Fruit fly (Drosophila melanogaster) whole organism, prepupa: Measurements from ENCODE around the gene Ufsp2.

Experiments used
- Blimp-1 ChIP-seq: fragments of 200-800 bp; sonication (Bioruptor generic); optimal IDR thresholded peaks from 3 replicates; lab custom pipeline; 2017; ENCODE audit warnings: missing biosample characterization, missing genetic modification characterization, mild to moderate bottlenecking, moderate library complexity, missing genetic modification reagents
- CG10631 ChIP-seq: fragments of 200-800 bp; sonication (Bioruptor generic); optimal IDR thresholded peaks from 2 replicates; lab custom pipeline; 2016; ENCODE audit warnings: missing biosample characterization, missing genetic modification characterization
- CG10669 ChIP-seq: fragments of 200-800 bp; sonication (Bioruptor generic); optimal IDR thresholded peaks from 3 replicates; lab custom pipeline; 2018; ENCODE audit warnings: missing biosample characterization, mild to moderate bottlenecking, missing genetic modification characterization, moderate library complexity
- CG11294 ChIP-seq: fragments of 200-800 bp; sonication (Bioruptor generic); IDR thresholded peaks from 2 replicates; pipeline ENCODE4 v1.3.6; 2022; ENCODE audit warnings: missing biosample characterization, missing genetic modification characterization
- CG11762 ChIP-seq: fragments of 200-800 bp; sonication (Bioruptor generic); optimal IDR thresholded peaks from 3 replicates; lab custom pipeline; 2016; ENCODE audit warnings: missing biosample characterization, missing genetic modification characterization; ENCODE audit not compliant: insufficient read depth
- CG11902 ChIP-seq: fragments of 200-800 bp; sonication (Bioruptor generic); optimal IDR thresholded peaks from 3 replicates; lab custom pipeline; 2016; ENCODE audit warnings: missing biosample characterization, missing genetic modification characterization
- CG3032 ChIP-seq: fragments of 200-800 bp; optimal IDR thresholded peaks from 2 replicates; lab custom pipeline; 2019; ENCODE audit warnings: missing biosample characterization, mild to moderate bottlenecking, missing genetic modification characterization, moderate library complexity
- CG31627 ChIP-seq: fragments of 200-800 bp; sonication (Bioruptor generic); optimal IDR thresholded peaks from 3 replicates; lab custom pipeline; 2016; ENCODE audit warnings: missing biosample characterization, missing genetic modification characterization
- CG32006 ChIP-seq: fragments of 200-800 bp; sonication (Bioruptor generic); optimal IDR thresholded peaks from 3 replicates; lab custom pipeline; 2017; ENCODE audit warnings: missing biosample characterization, mild to moderate bottlenecking, missing genetic modification characterization
- CG34406 ChIP-seq: fragments of 200-800 bp; sonication (Bioruptor generic); optimal IDR thresholded peaks from 3 replicates; lab custom pipeline; 2016; ENCODE audit warnings: missing biosample characterization, missing genetic modification characterization
- CG3919 ChIP-seq: fragments of 200-800 bp; sonication (Bioruptor generic); optimal IDR thresholded peaks from 3 replicates; lab custom pipeline; 2016; ENCODE audit warnings: missing biosample characterization, missing genetic modification characterization
- CG4318 ChIP-seq: fragments of 200-800 bp; sonication (Bioruptor generic); optimal IDR thresholded peaks from 3 replicates; lab custom pipeline; 2017; ENCODE audit warnings: missing biosample characterization, mild to moderate bottlenecking, missing genetic modification characterization
- CG6276 ChIP-seq: fragments of 200-800 bp; sonication (Bioruptor generic); optimal IDR thresholded peaks from 2 replicates; lab custom pipeline; 2017; ENCODE audit warnings: missing biosample characterization, mild to moderate bottlenecking, missing genetic modification characterization
- CG6792 ChIP-seq: fragments of 200-800 bp; sonication (Bioruptor generic); optimal IDR thresholded peaks from 3 replicates; lab custom pipeline; 2016; ENCODE audit warnings: missing biosample characterization, missing genetic modification characterization
- CG6808 ChIP-seq: fragments of 200-800 bp; sonication (Bioruptor generic); optimal IDR thresholded peaks from 3 replicates; lab custom pipeline; 2017; ENCODE audit warnings: missing biosample characterization, missing genetic modification characterization, mild to moderate bottlenecking, moderate library complexity, missing genetic modification reagents
- CG7368 ChIP-seq: fragments of 200-800 bp; sonication (Bioruptor generic); optimal IDR thresholded peaks from 3 replicates; lab custom pipeline; 2016; ENCODE audit warnings: missing biosample characterization, missing genetic modification characterization
- CG8632 ChIP-seq: fragments of 200-800 bp; sonication (Bioruptor generic); optimal IDR thresholded peaks from 3 replicates; lab custom pipeline; 2016; ENCODE audit warnings: missing biosample characterization, missing genetic modification characterization
- CG9139 ChIP-seq: fragments of 200-800 bp; sonication (Bioruptor generic); optimal IDR thresholded peaks from 3 replicates; lab custom pipeline; 2017; ENCODE audit warnings: missing biosample characterization, mild to moderate bottlenecking, missing genetic modification characterization
- Eip78C ChIP-seq: fragments of 200-800 bp; sonication (Bioruptor generic); peaks from one replicate; lab custom pipeline; 2016; ENCODE audit warnings: missing biosample characterization, missing genetic modification characterization
- Eip93F ChIP-seq: fragments of 200-800 bp; sonication (Bioruptor generic); optimal IDR thresholded peaks from 2 replicates; lab custom pipeline; 2016; ENCODE audit warnings: missing biosample characterization, mild to moderate bottlenecking, missing genetic modification characterization
- Ets21C ChIP-seq: fragments of 200-800 bp; sonication (Bioruptor generic); optimal IDR thresholded peaks from 3 replicates; lab custom pipeline; 2016; ENCODE audit warnings: missing biosample characterization, missing genetic modification characterization
- Gug ChIP-seq: fragments of 200-800 bp; sonication (Bioruptor generic); IDR thresholded peaks from 2 replicates; pipeline ENCODE4 v1.3.6; 2022; ENCODE audit warnings: missing biosample characterization, missing genetic modification characterization
- Hr38 ChIP-seq: sonication (Bioruptor generic); optimal IDR thresholded peaks from 2 replicates; lab custom pipeline; 2016; ENCODE audit warnings: missing biosample characterization, missing genetic modification characterization
- Hr4 ChIP-seq: fragments of 200-800 bp; sonication (Bioruptor generic); optimal IDR thresholded peaks from 3 replicates; lab custom pipeline; 2016; ENCODE audit warnings: missing biosample characterization, missing genetic modification characterization
- Lpt ChIP-seq: fragments of 200-800 bp; sonication (Bioruptor generic); optimal IDR thresholded peaks from 3 replicates; lab custom pipeline; 2016; ENCODE audit warnings: missing biosample characterization, missing genetic modification characterization
- Met ChIP-seq: fragments of 200-800 bp; sonication (Bioruptor generic); optimal IDR thresholded peaks from 3 replicates; lab custom pipeline; 2016; ENCODE audit warnings: missing biosample characterization, missing genetic modification characterization
- OdsH ChIP-seq: fragments of 200-800 bp; sonication (Bioruptor generic); optimal IDR thresholded peaks from 3 replicates; lab custom pipeline; 2016; ENCODE audit warnings: missing biosample characterization, missing genetic modification characterization
- Sox102F ChIP-seq: fragments of 200-800 bp; sonication (Bioruptor generic); optimal IDR thresholded peaks from 2 replicates; lab custom pipeline; 2016; ENCODE audit warnings: missing biosample characterization, mild to moderate bottlenecking, missing genetic modification characterization
- Sox14 ChIP-seq: fragments of 200-800 bp; sonication (Bioruptor generic); optimal IDR thresholded peaks from 3 replicates; lab custom pipeline; 2016; ENCODE audit warnings: missing biosample characterization, missing genetic modification characterization
- acj6 ChIP-seq: fragments of 200-800 bp; sonication (Bioruptor generic); optimal IDR thresholded peaks from 3 replicates; lab custom pipeline; 2016; ENCODE audit warnings: missing biosample characterization, missing genetic modification characterization
- cyc ChIP-seq: fragments of 200-800 bp; sonication (Bioruptor generic); optimal IDR thresholded peaks from 3 replicates; lab custom pipeline; 2016; ENCODE audit warnings: missing biosample characterization, missing genetic modification characterization
- dsx ChIP-seq: fragments of 200-800 bp; optimal IDR thresholded peaks from 3 replicates; lab custom pipeline; 2019; ENCODE audit warnings: missing biosample characterization, mild to moderate bottlenecking, missing genetic modification characterization, moderate library complexity; ENCODE audit not compliant: poor library complexity, severe bottlenecking
- eg ChIP-seq: fragments of 200-800 bp; sonication (Bioruptor generic); IDR thresholded peaks from 3 replicates; pipeline ENCODE4 v1.3.6; 2022; ENCODE audit warnings: missing biosample characterization, missing genetic modification characterization
- esn ChIP-seq: fragments of 200-800 bp; sonication (Bioruptor generic); optimal IDR thresholded peaks from 2 replicates; lab custom pipeline; 2016; ENCODE audit warnings: missing biosample characterization, mild to moderate bottlenecking, missing genetic modification characterization, moderate library complexity
- fd59A ChIP-seq: fragments of 200-800 bp; sonication (Bioruptor generic); optimal IDR thresholded peaks from 2 replicates; lab custom pipeline; 2017; ENCODE audit warnings: missing biosample characterization, mild to moderate bottlenecking, missing genetic modification characterization, missing genetic modification reagents
- fd85E ChIP-seq: fragments of 200-800 bp; sonication (Bioruptor generic); optimal IDR thresholded peaks from 3 replicates; lab custom pipeline; 2016; ENCODE audit warnings: missing biosample characterization, missing genetic modification characterization
- fkh ChIP-seq: fragments of 200-800 bp; sonication (Bioruptor generic); optimal IDR thresholded peaks from 3 replicates; lab custom pipeline; 2017; ENCODE audit warnings: missing biosample characterization, mild to moderate bottlenecking, missing genetic modification characterization, moderate library complexity
- lz ChIP-seq: fragments of 200-800 bp; sonication (Bioruptor generic); optimal IDR thresholded peaks from 3 replicates; lab custom pipeline; 2016; ENCODE audit warnings: missing biosample characterization, missing genetic modification characterization
- salr ChIP-seq, 2 experiments: fragments of 200-800 bp; sonication (Bioruptor generic); optimal IDR thresholded peaks; 3 replicates each; lab custom pipeline; 2016 to 2018; ENCODE audit warnings: missing biosample characterization in 2 of 2, missing genetic modification characterization in 2 of 2, mild to moderate bottlenecking in 1 of 2
- spab ChIP-seq: fragments of 200-800 bp; sonication (Bioruptor generic); optimal IDR thresholded peaks from 2 replicates; lab custom pipeline; 2017; ENCODE audit warnings: missing biosample characterization, mild to moderate bottlenecking, missing genetic modification characterization, missing genetic modification reagents
- ss ChIP-seq, 2 experiments: fragments of 200-800 bp; sonication (Bioruptor generic); optimal IDR thresholded peaks; 2 replicates in 1 of 2; 3 replicates in 1 of 2; lab custom pipeline; 2017 to 2018; ENCODE audit warnings: mild to moderate bottlenecking in 2 of 2, missing biosample characterization in 2 of 2, missing genetic modification characterization in 2 of 2, moderate library complexity in 1 of 2
- svp ChIP-seq: fragments of 200-800 bp; sonication (Bioruptor generic); peaks from one replicate; lab custom pipeline; 2016; ENCODE audit warnings: missing biosample characterization, missing genetic modification characterization
- topi ChIP-seq: fragments of 200-800 bp; sonication (Bioruptor generic); optimal IDR thresholded peaks from 3 replicates; lab custom pipeline; 2016; ENCODE audit warnings: missing biosample characterization, missing genetic modification characterization
- vri ChIP-seq: fragments of 200-800 bp; sonication (Bioruptor generic); optimal IDR thresholded peaks from 3 replicates; lab custom pipeline; 2016; ENCODE audit warnings: missing biosample characterization, mild to moderate bottlenecking, missing genetic modification characterization

The Ufsp2 gene

dm6 chr3L:15563058-15563850, 13.1 kb upstream of the Ufsp2 start, which contains the start of the genes CG7739 and SCCRO (continued):
- TF ChIP-seq fd85E (GFP tag; lab: Kevin White, UChicago), result no peak
- no peak for TF ChIP-seq CG9139 (GFP tag; lab: Kevin White, UChicago)
- peak; percentile 50 for TF ChIP-seq CG3919
- peak; percentile 31 for TF ChIP-seq CG8632 (GFP tag; lab: Kevin White, UChicago)
- peak; percentile 30 for TF ChIP-seq Hr4
- TF ChIP-seq esn, result peak; percentile 53
- TF ChIP-seq Blimp-1 (GFP tag; lab: Kevin White, UChicago), result no peak
- peak; percentile 32 for TF ChIP-seq CG34406 (GFP tag; lab: Kevin White, UChicago)
- no peak for TF ChIP-seq CG11902 (GFP tag; lab: Kevin White, UChicago)
- TF ChIP-seq Ets21C, result no peak
- TF ChIP-seq Sox102F (GFP tag; lab: Kevin White, UChicago), result peak; percentile 36
- peak; percentile 71 for TF ChIP-seq svp
- TF ChIP-seq, all 60 proteins: peak for 30

DNA sequence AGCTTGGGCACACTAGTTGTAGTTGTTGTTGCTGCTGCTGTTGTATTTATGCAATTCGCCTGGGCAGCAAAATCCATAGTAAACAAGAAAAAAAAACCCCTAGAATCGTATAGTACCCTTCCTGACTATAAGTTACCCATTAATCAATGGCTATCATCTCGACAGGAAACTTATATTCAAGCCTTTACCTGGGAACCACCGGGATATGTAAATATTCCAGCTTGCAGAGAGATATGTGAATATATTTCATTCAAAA, 12.6 kb upstream of the Ufsp2 start:
- TF ChIP-seq spab, result no peak
- TF ChIP-seq ss (GFP tag; optimal IDR thresholded peaks at IDR 0.05; lab: Kevin White, UChicago), result no peak
- no peak for TF ChIP-seq Sox14 (GFP tag; lab: Kevin White, UChicago)
- TF ChIP-seq lz (GFP tag; lab: Kevin White, UChicago), result no peak
- no peak for TF ChIP-seq fd59A
- TF ChIP-seq Blimp-1 (GFP tag; lab: Kevin White, UChicago), result no peak
- no peak for TF ChIP-seq Eip78C (GFP tag; lab: Kevin White, UChicago)
- TF ChIP-seq CG11294 (GFP tag; lab: Robert Waterston, UW), result no peak
- no peak for TF ChIP-seq CG10669 (GFP tag; lab: Kevin White, UChicago)
- TF ChIP-seq Hr38 (GFP tag; lab: Kevin White, UChicago), result no peak
- no peak for TF ChIP-seq CG6276 (GFP tag; lab: Kevin White, UChicago)
- no peak for TF ChIP-seq CG6808 (GFP tag; lab: Kevin White, UChicago)
- TF ChIP-seq CG7368 (GFP tag; lab: Kevin White, UChicago), result no peak
- TF ChIP-seq eg (GFP tag; lab: Robert Waterston, UW), result no peak
- no peak for TF ChIP-seq Gug (GFP tag; lab: Robert Waterston, UW)
- TF ChIP-seq fd85E (GFP tag; lab: Kevin White, UChicago), result no peak
- no peak for TF ChIP-seq CG9139 (GFP tag; lab: Kevin White, UChicago)
- TF ChIP-seq salr (GFP tag; optimal IDR thresholded peaks at IDR 0.05; lab: Kevin White, UChicago), result no peak

- TF ChIP-seq dsx (GFP tag; lab: Kevin White, UChicago) (no peak), CG10631 (GFP tag; lab: Kevin White, UChicago) (peak; percentile 0), CG11902 (GFP tag; lab: Kevin White, UChicago) (no peak), CG6276 (GFP tag; lab: Kevin White, UChicago) (no peak), eg (GFP tag; lab: Robert Waterston, UW) (no peak), topi (GFP tag; lab: Kevin White, UChicago) (peak; percentile 11), CG3032 (tag; lab: Kevin White, UChicago) (peak; percentile 14), CG11294 (GFP tag; lab: Robert Waterston, UW) (no peak), Gug (GFP tag; lab: Robert Waterston, UW) (no peak), esn (peak; percentile 37), CG11762 (GFP tag; lab: Kevin White, UChicago) (no peak), spab (no peak), acj6 (GFP tag; lab: Kevin White, UChicago) (peak; percentile 35), vri (GFP tag; lab: Kevin White, UChicago) (peak; percentile 58), Eip93F (no peak), CG32006 (no peak), Lpt (no peak), Sox102F (GFP tag; lab: Kevin White, UChicago) (no peak), OdsH (GFP tag; lab: Kevin White, UChicago) (no peak), CG6792 (no peak), Met (GFP tag; lab: Kevin White, UChicago) (no peak), CG10669 (GFP tag; lab: Kevin White, UChicago) (no peak), fkh (no peak), Sox14 (GFP tag; lab: Kevin White, UChicago) (peak; percentile 25), Hr38 (GFP tag; lab: Kevin White, UChicago) (no peak), salr (GFP tag; optimal IDR thresholded peaks at IDR 0.05; lab: Kevin White, UChicago) (no peak), fd85E (GFP tag; lab: Kevin White, UChicago) (no peak), CG31627 (GFP tag; lab: Kevin White, UChicago) (peak; percentile 49), CG3919 (no peak), cyc (GFP tag; lab: Kevin White, UChicago) (peak; percentile 28), CG4318 (GFP tag; lab: Kevin White, UChicago) (no peak)
Observed at dm6 chr3L:15565829-15566433, 10.4 kb upstream of the Ufsp2 start, which contains the start of gene dop. Gene dop (plus strand): TSS chr3L:15566013.
